Fruit fly (Drosophila melanogaster): Measurements from ENCODE around the gene CG11409.
A peak's percentile ranks its signal among the peaks of the same experiment; 100 is the strongest.

Gene CG11409

dm6 chrX:1341528-1341927 lies at the start of gene CG11409:
TSS of gene CG11409 (minus strand) at chrX:1341587.
- TF ChIP-seq pan (optimal IDR thresholded peaks at IDR 0.05) (no peak), usp (GFP tag; optimal IDR thresholded peaks at IDR 0.05) (no peak), CG8478 (optimal IDR thresholded peaks at IDR 0.05) (no peak), Dll (optimal IDR thresholded peaks at IDR 0.05) (no peak), EcR (GFP tag; optimal IDR thresholded peaks at IDR 0.05) (no peak)

dm6 chrX:1388148-1388703 lies 46.8 kb upstream of the CG11409 start:
- no peak for TF ChIP-seq EcR (GFP tag; optimal IDR thresholded peaks at IDR 0.05)
- TF ChIP-seq psq (optimal IDR thresholded peaks at IDR 0.05), result no peak
- TF ChIP-seq usp (GFP tag; optimal IDR thresholded peaks at IDR 0.05), result no peak
- no peak for TF ChIP-seq pan (optimal IDR thresholded peaks at IDR 0.05)
- TF ChIP-seq CG8478 (optimal IDR thresholded peaks at IDR 0.05), result no peak
- TF ChIP-seq Dll (optimal IDR thresholded peaks at IDR 0.05), result peak; percentile 90

- TF ChIP-seq psq (optimal IDR thresholded peaks at IDR 0.05), result no peak
- TF ChIP-seq CG8478 (optimal IDR thresholded peaks at IDR 0.05), result no peak
- no peak for TF ChIP-seq EcR (GFP tag; optimal IDR thresholded peaks at IDR 0.05)
- no peak for TF ChIP-seq Dll (optimal IDR thresholded peaks at IDR 0.05)
- no peak for TF ChIP-seq usp (GFP tag; optimal IDR thresholded peaks at IDR 0.05)
- TF ChIP-seq pan (optimal IDR thresholded peaks at IDR 0.05), result no peak
These were observed 45.9 kb upstream of the CG11409 start for dm6 chrX:1387149-1387752.

- no peak for TF ChIP-seq pan (optimal IDR thresholded peaks at IDR 0.05)
- TF ChIP-seq usp (GFP tag; optimal IDR thresholded peaks at IDR 0.05), result no peak
- no peak for TF ChIP-seq EcR (GFP tag; optimal IDR thresholded peaks at IDR 0.05)
- no peak for TF ChIP-seq CG8478 (optimal IDR thresholded peaks at IDR 0.05)
- no peak for TF ChIP-seq psq (optimal IDR thresholded peaks at IDR 0.05)
- TF ChIP-seq Dll (optimal IDR thresholded peaks at IDR 0.05), result no peak
These were observed 42.8 kb upstream of the CG11409 start for dm6 chrX:1384232-1384631.

dm6 chrX:1382489-1382888 lies 41.1 kb upstream of the CG11409 start:
- no peak for TF ChIP-seq pan (optimal IDR thresholded peaks at IDR 0.05)
- TF ChIP-seq CG8478 (optimal IDR thresholded peaks at IDR 0.05), result no peak
- TF ChIP-seq Dll (optimal IDR thresholded peaks at IDR 0.05), result no peak
- no peak for TF ChIP-seq usp (GFP tag; optimal IDR thresholded peaks at IDR 0.05)
- TF ChIP-seq EcR (GFP tag; optimal IDR thresholded peaks at IDR 0.05), result no peak
- TF ChIP-seq psq (optimal IDR thresholded peaks at IDR 0.05), result no peak

dm6 chrX:1381413-1381991 lies 40.1 kb upstream of the CG11409 start:
- TF ChIP-seq EcR (GFP tag; optimal IDR thresholded peaks at IDR 0.05), result no peak
- no peak for TF ChIP-seq psq (optimal IDR thresholded peaks at IDR 0.05)
- no peak for TF ChIP-seq usp (GFP tag; optimal IDR thresholded peaks at IDR 0.05)
- no peak for TF ChIP-seq Dll (optimal IDR thresholded peaks at IDR 0.05)
- TF ChIP-seq pan (optimal IDR thresholded peaks at IDR 0.05), result no peak
- TF ChIP-seq CG8478 (optimal IDR thresholded peaks at IDR 0.05), result no peak

dm6 chrX:1380350-1381060 lies 39.1 kb upstream of the CG11409 start, which contains the start of the genes CG3719 and CG32813:
TSS of gene CG3719 (minus strand) at chrX:1380480.
TSS of gene CG32813 (plus strand) at chrX:1380914.
- TF ChIP-seq psq (optimal IDR thresholded peaks at IDR 0.05) (no peak), Dll (optimal IDR thresholded peaks at IDR 0.05) (peak; percentile 4)

- TF ChIP-seq CG8478 (optimal IDR thresholded peaks at IDR 0.05) (no peak), pan (optimal IDR thresholded peaks at IDR 0.05) (no peak), psq (optimal IDR thresholded peaks at IDR 0.05) (no peak)
These were observed 38.4 kb upstream of the CG11409 start for dm6 chrX:1379692-1380349.

- TF ChIP-seq usp (GFP tag; optimal IDR thresholded peaks at IDR 0.05) (no peak), EcR (GFP tag; optimal IDR thresholded peaks at IDR 0.05) (no peak), Dll (optimal IDR thresholded peaks at IDR 0.05) (no peak), CG8478 (optimal IDR thresholded peaks at IDR 0.05) (no peak), psq (optimal IDR thresholded peaks at IDR 0.05) (no peak), pan (optimal IDR thresholded peaks at IDR 0.05) (no peak)
These were observed 34.0 kb upstream of the CG11409 start, which contains the start of gene AMPKalpha for dm6 chrX:1375265-1375958. TSS of gene AMPKalpha (plus strand) at chrX:1375536.

dm6 chrX:1372667-1373066 lies 31.3 kb upstream of the CG11409 start:
- TF ChIP-seq pan (optimal IDR thresholded peaks at IDR 0.05), result no peak
- TF ChIP-seq CG8478 (optimal IDR thresholded peaks at IDR 0.05), result no peak

dm6 chrX:1370104-1370802 lies 28.9 kb upstream of the CG11409 start, which contains the start of gene ssx:
TSS of gene ssx (plus strand) at chrX:1370580.
- TF ChIP-seq CG8478 (optimal IDR thresholded peaks at IDR 0.05) (no peak), psq (optimal IDR thresholded peaks at IDR 0.05) (no peak), pan (optimal IDR thresholded peaks at IDR 0.05) (no peak), Dll (optimal IDR thresholded peaks at IDR 0.05) (no peak), EcR (GFP tag; optimal IDR thresholded peaks at IDR 0.05) (no peak), usp (GFP tag; optimal IDR thresholded peaks at IDR 0.05) (no peak)

Data from whole organism.